Worm (Caenorhabditis elegans) whole organism, L1 larva: ENCODE results near the gene ztf-27.
A peak's percentile ranks its signal among the peaks of the same experiment; 100 is the strongest.

Experiments used
- C16A3.4 ChIP-seq: fragments of 150-350 bp; optimal IDR thresholded peaks from 2 replicates; lab custom pipeline; 2014; ENCODE audit warnings: missing biosample characterization, missing genetic modification characterization
- C34B4.2 ChIP-seq: sonication (generic microtip); optimal IDR thresholded peaks from 2 replicates; lab custom pipeline; 2017; ENCODE audit warnings: mild to moderate bottlenecking, missing genetic modification characterization, missing compliant biosample characterization
- alr-1 ChIP-seq: fragments of 200-800 bp; sonication (Bioruptor generic); optimal IDR thresholded peaks from 2 replicates; lab custom pipeline; 2018; ENCODE audit warnings: borderline replicate concordance, mild to moderate bottlenecking, missing genetic modification characterization, missing compliant biosample characterization
- aly-2 ChIP-seq: fragments of 150-350 bp; optimal IDR thresholded peaks from 2 replicates; lab custom pipeline; 2014; ENCODE audit warnings: missing biosample characterization, missing genetic modification characterization
- ceh-90 ChIP-seq: sonication (generic microtip); optimal IDR thresholded peaks from 2 replicates; lab custom pipeline; 2016; ENCODE audit warnings: missing genetic modification characterization, missing compliant biosample characterization
- ces-1 ChIP-seq: fragments of 150-350 bp; optimal IDR thresholded peaks from 2 replicates; lab custom pipeline; 2014; ENCODE audit warnings: missing biosample characterization, missing genetic modification reagents, missing genetic modification characterization
- dpl-1 ChIP-seq, 3 experiments: fragments of 150-350 bp in 2 of 3; sonication (generic microtip) in 1 of 3; optimal IDR thresholded peaks; 2 replicates each; lab custom pipeline; 2014 to 2017; ENCODE audit warnings: missing biosample characterization in 3 of 3, missing genetic modification characterization in 3 of 3, missing genetic modification reagents in 3 of 3
- dsc-1 ChIP-seq: sonication (generic microtip); optimal IDR thresholded peaks from 2 replicates; lab custom pipeline; 2016; ENCODE audit warnings: mild to moderate bottlenecking, missing genetic modification characterization, missing compliant biosample characterization
- efl-1 ChIP-seq, 4 experiments: fragments of 150-350 bp; optimal IDR thresholded peaks in 3 of 4; peaks in 1 of 4; 1 replicate in 1 of 4; 2 replicates in 3 of 4; lab custom pipeline; 2014; ENCODE audit warnings: missing biosample characterization in 2 of 4, missing genetic modification characterization in 2 of 4, missing genetic modification reagents in 2 of 4
- efl-3 ChIP-seq: fragments of 200-800 bp; sonication (Bioruptor generic); optimal IDR thresholded peaks from 2 replicates; lab custom pipeline; 2018; ENCODE audit warnings: mild to moderate bottlenecking, missing genetic modification characterization, missing compliant biosample characterization
- elt-3 ChIP-seq, 6 experiments: fragments of 150-350 bp in 1 of 6; sonication (generic microtip); optimal IDR thresholded peaks; 2 replicates each; lab custom pipeline; 2017 to 2018; ENCODE audit warnings: missing biosample characterization in 6 of 6, missing genetic modification characterization in 6 of 6, inconsistent platforms in 1 of 6
- ets-5 ChIP-seq: fragments of 200-800 bp; sonication (Bioruptor generic); IDR thresholded peaks from 2 replicates; pipeline ENCODE4 v1.3.6; 2022; ENCODE audit warnings: missing genetic modification characterization, missing compliant biosample characterization
- fkh-10 ChIP-seq: sonication (generic microtip); optimal IDR thresholded peaks from 2 replicates; lab custom pipeline; 2017; ENCODE audit warnings: missing biosample characterization, missing genetic modification reagents, missing genetic modification characterization
- fkh-4 ChIP-seq: sonication (generic microtip); optimal IDR thresholded peaks from 2 replicates; lab custom pipeline; 2016; ENCODE audit warnings: missing compliant biosample characterization, missing genetic modification characterization, borderline replicate concordance
- fos-1 ChIP-seq: fragments of 150-350 bp; optimal IDR thresholded peaks from 2 replicates; lab custom pipeline; 2014; ENCODE audit warnings: missing biosample characterization, missing genetic modification characterization
- grh-1 ChIP-seq: fragments of 200-800 bp; sonication (Bioruptor generic); IDR thresholded peaks from 2 replicates; pipeline ENCODE4 v1.3.6; 2022; ENCODE audit warnings: missing genetic modification reagents, missing genetic modification characterization, missing compliant biosample characterization
- irx-1 ChIP-seq: sonication (generic microtip); optimal IDR thresholded peaks from 2 replicates; lab custom pipeline; 2016; ENCODE audit warnings: missing genetic modification characterization, missing compliant biosample characterization
- isw-1 ChIP-seq: fragments of 200-800 bp; sonication (Bioruptor generic); IDR thresholded peaks from 2 replicates; pipeline ENCODE4 v1.3.6; 2022; ENCODE audit warnings: missing genetic modification characterization, missing compliant biosample characterization
- lin-13 ChIP-seq: fragments of 150-350 bp; optimal IDR thresholded peaks from 2 replicates; lab custom pipeline; 2014; ENCODE audit warnings: missing biosample characterization, missing genetic modification reagents, missing genetic modification characterization
- lin-14 ChIP-seq: fragments of 200-800 bp; sonication (Bioruptor generic); optimal IDR thresholded peaks from 2 replicates; lab custom pipeline; 2018; ENCODE audit warnings: mild to moderate bottlenecking, missing genetic modification characterization, moderate library complexity, missing compliant biosample characterization
- lin-35 ChIP-seq, 2 experiments: fragments of 150-350 bp; optimal IDR thresholded peaks; 2 replicates each; lab custom pipeline; 2014; ENCODE audit warnings: missing biosample characterization in 2 of 2, missing genetic modification characterization in 2 of 2, missing genetic modification reagents in 2 of 2
- lin-39 ChIP-seq: fragments of 150-350 bp; optimal IDR thresholded peaks from 2 replicates; lab custom pipeline; 2014; ENCODE audit warnings: missing biosample characterization, missing genetic modification reagents, missing genetic modification characterization
- lsy-2 ChIP-seq, 2 experiments: fragments of 150-350 bp; optimal IDR thresholded peaks; 2 replicates each; lab custom pipeline; 2014; ENCODE audit warnings: missing biosample characterization in 2 of 2, missing genetic modification characterization in 2 of 2
- mab-9 ChIP-seq: fragments of 200-800 bp; sonication (Bioruptor generic); IDR thresholded peaks from 2 replicates; pipeline ENCODE4 v1.3.6; 2022; ENCODE audit warnings: missing genetic modification reagents, missing genetic modification characterization, missing compliant biosample characterization
- mdl-1 ChIP-seq, 2 experiments: fragments of 150-350 bp; optimal IDR thresholded peaks; 2 replicates each; lab custom pipeline; 2014 to 2017; ENCODE audit warnings: missing biosample characterization in 2 of 2, missing genetic modification characterization in 2 of 2, inconsistent platforms in 1 of 2
- mef-2 ChIP-seq: fragments of 150-350 bp; optimal IDR thresholded peaks from 2 replicates; lab custom pipeline; 2014; ENCODE audit warnings: missing biosample characterization, missing genetic modification characterization
- nhr-12 ChIP-seq: sonication (generic microtip); optimal IDR thresholded peaks from 2 replicates; lab custom pipeline; 2017; ENCODE audit warnings: missing biosample characterization, missing genetic modification characterization
- nhr-19 ChIP-seq: fragments of 200-800 bp; sonication (Bioruptor generic); conservative IDR thresholded peaks from 2 replicates; pipeline ENCODE4 v1.3.6; 2022; ENCODE audit warnings: missing genetic modification characterization, missing compliant biosample characterization
- nhr-47 ChIP-seq: sonication (generic microtip); optimal IDR thresholded peaks from 2 replicates; lab custom pipeline; 2016; ENCODE audit warnings: mild to moderate bottlenecking, missing genetic modification characterization, moderate library complexity, missing compliant biosample characterization
- nhr-71 ChIP-seq: sonication (generic microtip); optimal IDR thresholded peaks from 2 replicates; lab custom pipeline; 2016; ENCODE audit warnings: mild to moderate bottlenecking, missing genetic modification characterization, moderate library complexity, missing compliant biosample characterization
- nhr-84 ChIP-seq: sonication (generic microtip); optimal IDR thresholded peaks from 2 replicates; lab custom pipeline; 2017; ENCODE audit warnings: missing biosample characterization, missing genetic modification characterization
- nhr-85 ChIP-seq: sonication (generic microtip); peaks from one replicate; lab custom pipeline; 2016; ENCODE audit warnings: missing genetic modification characterization, inconsistent platforms, missing compliant biosample characterization
- nhr-90 ChIP-seq: sonication (generic microtip); optimal IDR thresholded peaks from 2 replicates; lab custom pipeline; 2016; ENCODE audit warnings: mild to moderate bottlenecking, missing genetic modification characterization, missing compliant biosample characterization; ENCODE audit not compliant: poor library complexity
- pax-3 ChIP-seq: fragments of 200-800 bp; sonication (Bioruptor generic); optimal IDR thresholded peaks from 2 replicates; lab custom pipeline; 2018; ENCODE audit warnings: mild to moderate bottlenecking, missing genetic modification characterization, moderate library complexity, missing compliant biosample characterization
- skn-1 ChIP-seq: fragments of 150-350 bp; optimal IDR thresholded peaks from 2 replicates; lab custom pipeline; 2014; ENCODE audit warnings: missing biosample characterization, missing genetic modification characterization
- snpc-4 ChIP-seq: fragments of 150-350 bp; optimal IDR thresholded peaks from 2 replicates; lab custom pipeline; 2014; ENCODE audit warnings: missing biosample characterization, missing genetic modification characterization
- sox-4 ChIP-seq: sonication (generic microtip); optimal IDR thresholded peaks from 2 replicates; lab custom pipeline; 2016; ENCODE audit warnings: missing genetic modification characterization, missing compliant biosample characterization
- swsn-7 ChIP-seq: sonication (generic microtip); optimal IDR thresholded peaks from 2 replicates; lab custom pipeline; 2016; ENCODE audit warnings: missing genetic modification characterization, missing compliant biosample characterization
- tbx-2 ChIP-seq: sonication (generic microtip); optimal IDR thresholded peaks from 2 replicates; lab custom pipeline; 2016; ENCODE audit warnings: missing genetic modification characterization, missing compliant biosample characterization
- tlp-1 ChIP-seq: fragments of 150-350 bp; optimal IDR thresholded peaks from 2 replicates; lab custom pipeline; 2014; ENCODE audit warnings: missing biosample characterization, missing genetic modification characterization
- vab-15 ChIP-seq: sonication (generic microtip); optimal IDR thresholded peaks from 2 replicates; lab custom pipeline; 2017; ENCODE audit warnings: missing genotype, mild to moderate bottlenecking, missing genetic modification characterization, missing compliant biosample characterization
- zag-1 ChIP-seq: fragments of 150-350 bp; optimal IDR thresholded peaks from 2 replicates; lab custom pipeline; 2014; ENCODE audit warnings: missing biosample characterization, missing genetic modification characterization

Gene ztf-27

ce11 chrII:10350487-10350886 lies 34.6 kb upstream of the ztf-27 start, which contains the start of gene C07E3.9 (continued):
- TF ChIP-seq C34B4.2 (tag; lab: Kevin White, UChicago) = no peak
- no peak for TF ChIP-seq sox-4 (tag; lab: Kevin White, UChicago)
- no peak for TF ChIP-seq grh-1
- TF ChIP-seq nhr-71 = peak; percentile 11
- peak; percentile 94 to 98 for TF ChIP-seq lin-35 (GFP tag; optimal IDR thresholded peaks at IDR 0.05; lab: Kevin White, UChicago)
- TF ChIP-seq snpc-4 (tag; lab: Kevin White, UChicago) = no peak
- TF ChIP-seq dsc-1 (tag; lab: Kevin White, UChicago) = no peak
- peak in 1 of 6 experiments; percentile 21 for TF ChIP-seq elt-3 (tag; optimal IDR thresholded peaks at IDR 0.05; lab: Kevin White, UChicago)
- TF ChIP-seq ceh-90 (tag; lab: Kevin White, UChicago) = no peak
- no peak for TF ChIP-seq fkh-10
- no peak; the same call in 1 of the 2 replicates for TF ChIP-seq nhr-19 (GFP tag; lab: Robert Waterston, UW)
- no peak for TF ChIP-seq vab-15 (tag; lab: Kevin White, UChicago)
- no peak for TF ChIP-seq ces-1 (GFP tag; lab: Kevin White, UChicago)
- TF ChIP-seq efl-3 (GFP tag; lab: Kevin White, UChicago) = no peak
- TF ChIP-seq alr-1 (tag; lab: Kevin White, UChicago) = no peak
- TF ChIP-seq lsy-2 (tag; optimal IDR thresholded peaks at IDR 0.05; lab: Kevin White, UChicago) = peak; percentile 27 to 81
- TF ChIP-seq tbx-2 = no peak
- no peak for TF ChIP-seq tlp-1 (tag; lab: Kevin White, UChicago)
- TF ChIP-seq isw-1 = 0 out of 2 replicates have a peak, but pooled peaks have one; percentile 8
- peak; percentile 39; the same call in 1 of the 2 replicates for TF ChIP-seq mab-9 (GFP tag; lab: Robert Waterston, UW)
- no peak for TF ChIP-seq nhr-84 (tag; lab: Kevin White, UChicago)
- TF ChIP-seq lin-14 = no peak
- no peak for TF ChIP-seq zag-1
- peak; percentile 28 for TF ChIP-seq skn-1 (tag; lab: Kevin White, UChicago)
- no peak for TF ChIP-seq pax-3
- TF ChIP-seq nhr-12 (tag; lab: Kevin White, UChicago) = no peak
- TF ChIP-seq efl-1 (optimal IDR thresholded peaks at IDR 0.05; lab: Kevin White, UChicago) = peak; percentile 94 to 97
- TF ChIP-seq efl-1 (GFP tag; optimal IDR thresholded peaks at IDR 0.05 in 1 of 2; lab: Kevin White, UChicago) = peak; percentile 94 to 99
- TF ChIP-seq aly-2 (tag; lab: Kevin White, UChicago) = no peak
- no peak for TF ChIP-seq irx-1 (tag; lab: Kevin White, UChicago)
- TF ChIP-seq nhr-85 (tag; lab: Kevin White, UChicago) = no peak
- TF ChIP-seq C16A3.4 (tag; lab: Kevin White, UChicago) = peak; percentile 41
- no peak for TF ChIP-seq lin-13 (GFP tag; lab: Kevin White, UChicago)
- no peak for TF ChIP-seq nhr-47
- no peak for TF ChIP-seq lin-39
- TF ChIP-seq swsn-7 (tag; lab: Kevin White, UChicago) = no peak
- TF ChIP-seq nhr-90 = no peak
- TF ChIP-seq fkh-4 (tag; lab: Kevin White, UChicago) = no peak
- TF ChIP-seq, all 84 proteins: peak for 20

- TF ChIP-seq lin-35 (GFP tag; optimal IDR thresholded peaks at IDR 0.05; lab: Kevin White, UChicago) (no peak), mef-2 (tag; lab: Kevin White, UChicago) (no peak), ets-5 (no peak), fos-1 (tag; lab: Kevin White, UChicago) (no peak), dpl-1 (GFP tag; optimal IDR thresholded peaks at IDR 0.05; lab: Kevin White, UChicago) (no peak), mdl-1 (tag; optimal IDR thresholded peaks at IDR 0.05; lab: Kevin White, UChicago) (no peak)
These were observed 33.2 kb upstream of the ztf-27 start, which contains the start of gene C07E3.8 for ce11 chrII:10351963-10352362. C07E3.8 (plus strand) TSS chrII:10352263.
